Worm (Caenorhabditis elegans) whole organism, young adult: ENCODE data around the gene F56A4.3.
"Not testable (repeated sequence)": the region's sequence is repeated elsewhere in the genome, so short reads cannot be mapped to it uniquely, and the experiment has no call there.

Experiments used
- D2030.7 ChIP-seq: fragments of 200-800 bp; sonication (Bioruptor generic); IDR thresholded peaks from 2 replicates; pipeline ENCODE4 v1.3.6; 2022; ENCODE audit warnings: missing genetic modification reagents, missing genetic modification characterization, missing compliant biosample characterization
- F57A8.1 ChIP-seq: fragments of 200-800 bp; sonication (Bioruptor generic); optimal IDR thresholded peaks from 2 replicates; lab custom pipeline; 2018; ENCODE audit warnings: mild to moderate bottlenecking, missing genetic modification characterization, moderate library complexity, missing compliant biosample characterization
- T07F8.4 ChIP-seq: sonication (generic microtip); optimal IDR thresholded peaks from 2 replicates; lab custom pipeline; 2016; ENCODE audit warnings: mild to moderate bottlenecking, missing genetic modification characterization, moderate library complexity, missing compliant biosample characterization
- dpff-1 ChIP-seq: sonication (generic microtip); optimal IDR thresholded peaks from 2 replicates; lab custom pipeline; 2017; ENCODE audit warnings: mild to moderate bottlenecking, missing genetic modification characterization, missing compliant biosample characterization
- ekl-4 ChIP-seq: fragments of 200-800 bp; sonication (Bioruptor generic); IDR thresholded peaks from 2 replicates; pipeline ENCODE4 v1.3.6; 2022; ENCODE audit warnings: missing genetic modification reagents, missing genetic modification characterization, missing compliant biosample characterization
- lsl-1 ChIP-seq: fragments of 200-800 bp; sonication (Bioruptor generic); optimal IDR thresholded peaks from 2 replicates; lab custom pipeline; 2018; ENCODE audit warnings: mild to moderate bottlenecking, missing genetic modification characterization, moderate library complexity, missing compliant biosample characterization
- nhr-80 ChIP-seq: sonication (generic microtip); optimal IDR thresholded peaks from 2 replicates; lab custom pipeline; 2016; ENCODE audit warnings: missing genetic modification characterization, missing compliant biosample characterization
- repo-1 ChIP-seq: sonication (generic microtip); optimal IDR thresholded peaks from 2 replicates; lab custom pipeline; 2017; ENCODE audit warnings: mild to moderate bottlenecking, missing genetic modification characterization, missing compliant biosample characterization

- TF ChIP-seq ekl-4 (GFP tag; lab: Robert Waterston, UW); nhr-80 (tag; lab: Kevin White, UChicago); dpff-1 (tag; lab: Kevin White, UChicago); F57A8.1 (GFP tag; lab: Kevin White, UChicago); lsl-1 (GFP tag; lab: Kevin White, UChicago); repo-1 (tag; lab: Kevin White, UChicago); D2030.7 (GFP tag; lab: Robert Waterston, UW); T07F8.4 (tag; lab: Kevin White, UChicago): not testable (repeated sequence)
Observed at ce11 chrV:2453114-2453513, at the start of gene F56A4.3.
